Worm (Caenorhabditis elegans) whole organism, L4 larva: ENCODE data around the gene C45G9.10.

Experiments
- D1046.2 ChIP-seq: fragments of 200-800 bp; sonication (Bioruptor generic); IDR thresholded peaks from 2 replicates; pipeline ENCODE4 v1.3.6; 2022; ENCODE audit warnings: missing genetic modification characterization, missing compliant biosample characterization
- F10B5.3 ChIP-seq: sonication (generic microtip); optimal IDR thresholded peaks from 2 replicates; lab custom pipeline; 2016; ENCODE audit warnings: mild to moderate bottlenecking, missing genetic modification characterization, missing compliant biosample characterization
- F26F4.8 ChIP-seq: fragments of 200-800 bp; sonication (Bioruptor generic); conservative IDR thresholded peaks from 2 replicates; pipeline ENCODE4 v1.3.6; 2022; ENCODE audit warnings: missing genetic modification characterization, missing compliant biosample characterization
- F37D6.2 ChIP-seq: sonication (generic microtip); optimal IDR thresholded peaks from 2 replicates; lab custom pipeline; 2016; ENCODE audit warnings: mild to moderate bottlenecking, missing genetic modification characterization, missing compliant biosample characterization
- F49E8.2 ChIP-seq: sonication (generic microtip); optimal IDR thresholded peaks from 2 replicates; lab custom pipeline; 2016; ENCODE audit warnings: missing compliant biosample characterization, mild to moderate bottlenecking, missing genetic modification characterization, borderline replicate concordance
- T20F7.1 ChIP-seq: fragments of 200-800 bp; sonication (Bioruptor generic); optimal IDR thresholded peaks from 2 replicates; lab custom pipeline; 2018; ENCODE audit warnings: mild to moderate bottlenecking, missing genetic modification characterization, missing compliant biosample characterization
- Y105C5A.15 ChIP-seq: fragments of 200-800 bp; sonication (Bioruptor generic); IDR thresholded peaks from 2 replicates; pipeline ENCODE4 v1.3.6; 2022; ENCODE audit warnings: missing genetic modification characterization, missing compliant biosample characterization
- Y5F2A.4 ChIP-seq: fragments of 200-800 bp; sonication (Bioruptor generic); optimal IDR thresholded peaks from 2 replicates; lab custom pipeline; 2018; ENCODE audit warnings: mild to moderate bottlenecking, missing genetic modification characterization, missing compliant biosample characterization
- aly-2 ChIP-seq: sonication (generic microtip); optimal IDR thresholded peaks from 2 replicates; lab custom pipeline; 2018; ENCODE audit warnings: missing biosample characterization, missing genetic modification characterization
- arid-1 ChIP-seq: fragments of 200-800 bp; sonication (Bioruptor generic); conservative IDR thresholded peaks from 2 replicates; pipeline ENCODE4 v1.3.6; 2022; ENCODE audit warnings: missing genetic modification reagents, missing genetic modification characterization, missing compliant biosample characterization
- ceh-20 ChIP-seq: fragments of 200-800 bp; sonication (Bioruptor generic); IDR thresholded peaks from 2 replicates; pipeline ENCODE4 v1.3.6; 2022; ENCODE audit warnings: missing genetic modification reagents, missing genetic modification characterization, missing compliant biosample characterization
- ceh-32 ChIP-seq: sonication (generic microtip); optimal IDR thresholded peaks from 2 replicates; lab custom pipeline; 2016; ENCODE audit warnings: mild to moderate bottlenecking, missing genetic modification characterization, missing compliant biosample characterization; ENCODE audit not compliant: poor library complexity
- ceh-62 ChIP-seq: sonication (generic microtip); optimal IDR thresholded peaks from 2 replicates; lab custom pipeline; 2017; ENCODE audit warnings: missing biosample characterization, missing genetic modification characterization
- ces-1 ChIP-seq: fragments of 150-350 bp; sonication (generic microtip); optimal IDR thresholded peaks from 4 replicates; lab custom pipeline; 2014; ENCODE audit warnings: missing biosample characterization, missing genetic modification reagents, missing genetic modification characterization
- cey-2 ChIP-seq: sonication (generic microtip); optimal IDR thresholded peaks from 3 replicates; lab custom pipeline; 2017; ENCODE audit warnings: missing genetic modification characterization, mild to moderate bottlenecking, missing compliant biosample characterization, antibody characterized with exemption, borderline replicate concordance; ENCODE audit not compliant: insufficient read depth
- daf-16 ChIP-seq, 3 experiments: sonication (generic microtip); optimal IDR thresholded peaks; 2 replicates each; lab custom pipeline; 2016 to 2017; ENCODE audit warnings: missing genetic modification characterization in 3 of 3, missing genetic modification reagents in 3 of 3, mild to moderate bottlenecking in 2 of 3, missing compliant biosample characterization in 2 of 3, missing biosample characterization in 1 of 3, moderate library complexity in 1 of 3
- dmd-8 ChIP-seq: fragments of 200-800 bp; sonication (Bioruptor generic); IDR thresholded peaks from 2 replicates; pipeline ENCODE4 v1.3.6; 2022; ENCODE audit warnings: missing genetic modification characterization, missing compliant biosample characterization
- dpl-1 ChIP-seq: fragments of 150-350 bp; optimal IDR thresholded peaks from 2 replicates; lab custom pipeline; 2014; ENCODE audit warnings: missing biosample characterization, missing genetic modification reagents, missing genetic modification characterization
- dve-1 ChIP-seq: sonication (generic microtip); optimal IDR thresholded peaks from 2 replicates; lab custom pipeline; 2017; ENCODE audit warnings: antibody characterized with exemption, mild to moderate bottlenecking, missing genetic modification characterization, missing compliant biosample characterization; ENCODE audit not compliant: insufficient read depth
- egl-43 ChIP-seq: fragments of 200-800 bp; sonication (Bioruptor generic); IDR thresholded peaks from 2 replicates; pipeline ENCODE4 v1.3.6; 2022; ENCODE audit warnings: missing genetic modification reagents, missing genetic modification characterization, missing compliant biosample characterization
- fos-1 ChIP-seq: fragments of 150-350 bp; optimal IDR thresholded peaks from 2 replicates; lab custom pipeline; 2014; ENCODE audit warnings: missing biosample characterization, missing genetic modification characterization
- hlh-30 ChIP-seq: sonication (generic microtip); optimal IDR thresholded peaks from 2 replicates; lab custom pipeline; 2017; ENCODE audit warnings: antibody characterized with exemption, mild to moderate bottlenecking, missing genetic modification characterization, missing compliant biosample characterization; ENCODE audit not compliant: insufficient read depth
- lim-7 ChIP-seq: fragments of 200-800 bp; sonication (Bioruptor generic); IDR thresholded peaks from 2 replicates; pipeline ENCODE4 v1.3.6; 2022; ENCODE audit warnings: missing genetic modification characterization, missing compliant biosample characterization
- lin-13 ChIP-seq: fragments of 150-350 bp; optimal IDR thresholded peaks from 2 replicates; lab custom pipeline; 2014; ENCODE audit warnings: missing biosample characterization, missing genetic modification reagents, missing genetic modification characterization
- lin-38 ChIP-seq: fragments of 200-800 bp; sonication (Bioruptor generic); IDR thresholded peaks from 2 replicates; pipeline ENCODE4 v1.3.6; 2022; ENCODE audit warnings: missing genetic modification reagents, missing genetic modification characterization, missing compliant biosample characterization
- lsy-2 ChIP-seq, 2 experiments: fragments of 150-350 bp in 1 of 2; sonication (generic microtip) in 1 of 2; optimal IDR thresholded peaks; 2 replicates each; lab custom pipeline; 2014 to 2017; ENCODE audit warnings: missing biosample characterization in 2 of 2, missing genetic modification characterization in 2 of 2
- mep-1 ChIP-seq: fragments of 150-350 bp; sonication (generic microtip); optimal IDR thresholded peaks from 3 replicates; lab custom pipeline; 2014; ENCODE audit warnings: missing biosample characterization, missing genetic modification characterization
- mes-2 ChIP-seq: sonication (generic microtip); optimal IDR thresholded peaks from 2 replicates; lab custom pipeline; 2016; ENCODE audit warnings: missing genotype, mild to moderate bottlenecking, missing genetic modification characterization, missing compliant biosample characterization; ENCODE audit not compliant: poor library complexity, severe bottlenecking
- nhr-10 ChIP-seq: fragments of 150-350 bp; optimal IDR thresholded peaks from 2 replicates; lab custom pipeline; 2014; ENCODE audit warnings: missing biosample characterization, missing genetic modification characterization
- nhr-25 ChIP-seq: sonication (generic microtip); optimal IDR thresholded peaks from 2 replicates; lab custom pipeline; 2017; ENCODE audit warnings: missing genetic modification characterization, mild to moderate bottlenecking, missing compliant biosample characterization, antibody characterized with exemption, moderate library complexity, borderline replicate concordance; ENCODE audit not compliant: insufficient read depth
- nhr-28 ChIP-seq: fragments of 150-350 bp; optimal IDR thresholded peaks from 2 replicates; lab custom pipeline; 2014; ENCODE audit warnings: missing biosample characterization, missing genetic modification characterization
- nhr-6 ChIP-seq: fragments of 150-350 bp; optimal IDR thresholded peaks from 2 replicates; lab custom pipeline; 2014; ENCODE audit warnings: missing biosample characterization, missing genetic modification characterization
- nhr-77 ChIP-seq: fragments of 150-350 bp; optimal IDR thresholded peaks from 2 replicates; lab custom pipeline; 2014; ENCODE audit warnings: missing biosample characterization, missing genetic modification characterization
- php-3 ChIP-seq: fragments of 200-800 bp; sonication (Bioruptor generic); IDR thresholded peaks from 2 replicates; pipeline ENCODE4 v1.3.6; 2022; ENCODE audit warnings: missing genetic modification reagents, missing genetic modification characterization, missing compliant biosample characterization
- sdz-12 ChIP-seq: fragments of 200-800 bp; sonication (Bioruptor generic); optimal IDR thresholded peaks from 2 replicates; lab custom pipeline; 2018; ENCODE audit warnings: mild to moderate bottlenecking, missing genetic modification characterization, missing compliant biosample characterization
- snpc-4 ChIP-seq: fragments of 150-350 bp; optimal IDR thresholded peaks from 2 replicates; lab custom pipeline; 2014; ENCODE audit warnings: missing biosample characterization, missing genetic modification characterization
- spr-3 ChIP-seq: fragments of 200-800 bp; sonication (Bioruptor generic); optimal IDR thresholded peaks from 2 replicates; lab custom pipeline; 2018; ENCODE audit warnings: mild to moderate bottlenecking, missing genetic modification characterization, missing compliant biosample characterization
- unc-130 ChIP-seq: sonication (generic microtip); optimal IDR thresholded peaks from 2 replicates; lab custom pipeline; 2016; ENCODE audit warnings: missing genetic modification reagents, missing genetic modification characterization, missing compliant biosample characterization
- zfp-3 ChIP-seq: fragments of 200-800 bp; sonication (Bioruptor generic); conservative IDR thresholded peaks from 2 replicates; pipeline ENCODE4 v1.3.6; 2022; ENCODE audit warnings: missing genetic modification reagents, missing genetic modification characterization, missing compliant biosample characterization
- zip-2 ChIP-seq: fragments of 150-350 bp; optimal IDR thresholded peaks from 2 replicates; lab custom pipeline; 2014; ENCODE audit warnings: missing biosample characterization, missing genetic modification characterization
- ztf-7 ChIP-seq: fragments of 150-350 bp; optimal IDR thresholded peaks from 2 replicates; lab custom pipeline; 2014; ENCODE audit warnings: missing biosample characterization, missing genetic modification characterization

C45G9.10 gene

ce11 chrIII:5077150-5077814 is 15.6 kb upstream of the C45G9.10 start, which contains the start of gene alh-1 (continued):
- TF ChIP-seq F49E8.2 (tag; lab: Kevin White, UChicago) (no peak), ceh-32 (no peak), ceh-62 (tag; lab: Kevin White, UChicago) (no peak), egl-43 (GFP tag; lab: Robert Waterston, UW) (no peak), daf-16 (GFP tag; optimal IDR thresholded peaks at IDR 0.05; lab: Kevin White, UChicago) (no peak), daf-16 (tag; optimal IDR thresholded peaks at IDR 0.05; lab: Kevin White, UChicago) (peak; percentile 79), unc-130 (GFP tag; lab: Kevin White, UChicago) (no peak), zfp-3 (no peak), sdz-12 (GFP tag; lab: Kevin White, UChicago) (no peak), Y105C5A.15 (GFP tag; lab: Robert Waterston, UW) (no peak), hlh-30 (tag; lab: Kevin White, UChicago) (peak; percentile 21), fos-1 (tag; lab: Kevin White, UChicago) (no peak), zip-2 (tag; lab: Kevin White, UChicago) (no peak), lsy-2 (tag; optimal IDR thresholded peaks at IDR 0.05; lab: Kevin White, UChicago) (peak in 1 of 2 experiments; percentile 12), nhr-77 (tag; lab: Kevin White, UChicago) (peak; percentile 35), spr-3 (GFP tag; lab: Kevin White, UChicago) (no peak)
- TF ChIP-seq, all 104 proteins: peak for 15

ce11 chrIII:5076569-5076968 is 14.9 kb upstream of the C45G9.10 start:
- TF ChIP-seq unc-130 (GFP tag; lab: Kevin White, UChicago), result peak; percentile 6
- no peak for TF ChIP-seq arid-1
- no peak for TF ChIP-seq aly-2
- peak; percentile 58 for TF ChIP-seq mes-2
- TF ChIP-seq lin-38, result peak; percentile 52

- TF ChIP-seq php-3 (GFP tag; lab: Robert Waterston, UW) (no peak), dmd-8 (GFP tag; lab: Robert Waterston, UW) (no peak), nhr-10 (tag; lab: Kevin White, UChicago) (no peak), T20F7.1 (no peak), nhr-28 (tag; lab: Kevin White, UChicago) (no peak), ces-1 (GFP tag; lab: Kevin White, UChicago) (no peak), nhr-25 (tag; lab: Kevin White, UChicago) (no peak), cey-2 (no peak)
These were observed 12.7 kb upstream of the C45G9.10 start, which contains the start of gene ttbk-6 for ce11 chrIII:5074398-5074797. TSS of gene ttbk-6 (plus strand) at chrIII:5074698.

- TF ChIP-seq lim-7 (GFP tag; lab: Robert Waterston, UW), result no peak
- TF ChIP-seq ces-1 (GFP tag; lab: Kevin White, UChicago), result no peak
- no peak for TF ChIP-seq D1046.2 (GFP tag; lab: Robert Waterston, UW)
- no peak for TF ChIP-seq nhr-6
These were observed 9.8 kb upstream of the C45G9.10 start, which contains the start of gene C45G9.12 for ce11 chrIII:5071509-5071908. TSS of gene C45G9.12 (minus strand) at chrIII:5071609.

- TF ChIP-seq F10B5.3 (tag; lab: Kevin White, UChicago), result no peak
- peak; percentile 18 for TF ChIP-seq lin-13 (GFP tag; lab: Kevin White, UChicago)
- TF ChIP-seq mes-2, result peak; percentile 99
- TF ChIP-seq dve-1 (tag; lab: Kevin White, UChicago), result no peak
- TF ChIP-seq ztf-7, result peak; percentile 24
- TF ChIP-seq F37D6.2, result peak; percentile 41
- TF ChIP-seq snpc-4 (tag; lab: Kevin White, UChicago), result no peak
- no peak for TF ChIP-seq lsy-2 (tag; optimal IDR thresholded peaks at IDR 0.05; lab: Kevin White, UChicago)
- TF ChIP-seq dpl-1 (GFP tag; lab: Kevin White, UChicago), result peak; percentile 94
- no peak for TF ChIP-seq F26F4.8 (GFP tag; lab: Robert Waterston, UW)
- TF ChIP-seq dmd-8 (GFP tag; lab: Robert Waterston, UW), result no peak
- no peak for TF ChIP-seq Y5F2A.4 (GFP tag; lab: Kevin White, UChicago)
- no peak for TF ChIP-seq F49E8.2 (tag; lab: Kevin White, UChicago)
- no peak for TF ChIP-seq ceh-62 (tag; lab: Kevin White, UChicago)
- no peak for TF ChIP-seq mep-1 (tag; lab: Kevin White, UChicago)
- TF ChIP-seq ceh-20 (GFP tag; lab: Robert Waterston, UW), result no peak
These were observed 7.1 kb upstream of the C45G9.10 start, which contains the start of the genes C45G9.11 and C45G9.2 for ce11 chrIII:5068675-5069233. TSS of gene C45G9.11 (minus strand) at chrIII:5068725. TSS of gene C45G9.2 (plus strand) at chrIII:5069066.
